Fruit fly (Drosophila melanogaster) whole organism, prepupa: ENCODE data around the gene CG4325.

Experiments
- Blimp-1 ChIP-seq: fragments of 200-800 bp; sonication (Bioruptor generic); optimal IDR thresholded peaks from 3 replicates; lab custom pipeline; 2017; ENCODE audit warnings: missing biosample characterization, missing genetic modification characterization, mild to moderate bottlenecking, moderate library complexity, missing genetic modification reagents
- CG10631 ChIP-seq: fragments of 200-800 bp; sonication (Bioruptor generic); optimal IDR thresholded peaks from 2 replicates; lab custom pipeline; 2016; ENCODE audit warnings: missing biosample characterization, missing genetic modification characterization
- CG10669 ChIP-seq: fragments of 200-800 bp; sonication (Bioruptor generic); optimal IDR thresholded peaks from 3 replicates; lab custom pipeline; 2018; ENCODE audit warnings: missing biosample characterization, mild to moderate bottlenecking, missing genetic modification characterization, moderate library complexity
- CG11762 ChIP-seq: fragments of 200-800 bp; sonication (Bioruptor generic); optimal IDR thresholded peaks from 3 replicates; lab custom pipeline; 2016; ENCODE audit warnings: missing biosample characterization, missing genetic modification characterization; ENCODE audit not compliant: insufficient read depth
- CG15336 ChIP-seq: fragments of 200-800 bp; sonication (Bioruptor generic); IDR thresholded peaks from 2 replicates; pipeline ENCODE4 v1.3.6; 2022; ENCODE audit warnings: missing biosample characterization, missing genetic modification characterization
- CG1621 ChIP-seq: fragments of 200-800 bp; sonication (Bioruptor generic); optimal IDR thresholded peaks from 3 replicates; lab custom pipeline; 2018; ENCODE audit warnings: missing biosample characterization, mild to moderate bottlenecking, missing genetic modification characterization
- CG16779 ChIP-seq: fragments of 200-800 bp; sonication (Bioruptor generic); optimal IDR thresholded peaks from 3 replicates; lab custom pipeline; 2017; ENCODE audit warnings: missing biosample characterization, mild to moderate bottlenecking, missing genetic modification characterization
- CG31627 ChIP-seq: fragments of 200-800 bp; sonication (Bioruptor generic); optimal IDR thresholded peaks from 3 replicates; lab custom pipeline; 2016; ENCODE audit warnings: missing biosample characterization, missing genetic modification characterization
- CG32006 ChIP-seq: fragments of 200-800 bp; sonication (Bioruptor generic); optimal IDR thresholded peaks from 3 replicates; lab custom pipeline; 2017; ENCODE audit warnings: missing biosample characterization, mild to moderate bottlenecking, missing genetic modification characterization
- CG34406 ChIP-seq: fragments of 200-800 bp; sonication (Bioruptor generic); optimal IDR thresholded peaks from 3 replicates; lab custom pipeline; 2016; ENCODE audit warnings: missing biosample characterization, missing genetic modification characterization
- CG3919 ChIP-seq: fragments of 200-800 bp; sonication (Bioruptor generic); optimal IDR thresholded peaks from 3 replicates; lab custom pipeline; 2016; ENCODE audit warnings: missing biosample characterization, missing genetic modification characterization
- CG6163 ChIP-seq: fragments of 200-800 bp; sonication (Bioruptor generic); IDR thresholded peaks from 3 replicates; pipeline ENCODE4 v1.3.6; 2022; ENCODE audit warnings: missing biosample characterization, missing genetic modification characterization
- CG6792 ChIP-seq: fragments of 200-800 bp; sonication (Bioruptor generic); optimal IDR thresholded peaks from 3 replicates; lab custom pipeline; 2016; ENCODE audit warnings: missing biosample characterization, missing genetic modification characterization
- CG6808 ChIP-seq: fragments of 200-800 bp; sonication (Bioruptor generic); optimal IDR thresholded peaks from 3 replicates; lab custom pipeline; 2017; ENCODE audit warnings: missing biosample characterization, missing genetic modification characterization, mild to moderate bottlenecking, moderate library complexity, missing genetic modification reagents
- CG6854 ChIP-seq: fragments of 200-800 bp; sonication (Bioruptor generic); optimal IDR thresholded peaks from 2 replicates; lab custom pipeline; 2017; ENCODE audit warnings: missing biosample characterization, mild to moderate bottlenecking, missing genetic modification characterization
- CG7368 ChIP-seq: fragments of 200-800 bp; sonication (Bioruptor generic); optimal IDR thresholded peaks from 3 replicates; lab custom pipeline; 2016; ENCODE audit warnings: missing biosample characterization, missing genetic modification characterization
- CG8119 ChIP-seq: fragments of 200-800 bp; sonication (Bioruptor generic); IDR thresholded peaks from 3 replicates; pipeline ENCODE4 v1.3.6; 2022; ENCODE audit warnings: missing biosample characterization, missing genetic modification characterization
- CG8632 ChIP-seq: fragments of 200-800 bp; sonication (Bioruptor generic); optimal IDR thresholded peaks from 3 replicates; lab custom pipeline; 2016; ENCODE audit warnings: missing biosample characterization, missing genetic modification characterization
- CG9139 ChIP-seq: fragments of 200-800 bp; sonication (Bioruptor generic); optimal IDR thresholded peaks from 3 replicates; lab custom pipeline; 2017; ENCODE audit warnings: missing biosample characterization, mild to moderate bottlenecking, missing genetic modification characterization
- Eip75B ChIP-seq: fragments of 200-800 bp; sonication (Bioruptor generic); optimal IDR thresholded peaks from 3 replicates; lab custom pipeline; 2016; ENCODE audit warnings: missing biosample characterization, missing genetic modification characterization
- Ets21C ChIP-seq: fragments of 200-800 bp; sonication (Bioruptor generic); optimal IDR thresholded peaks from 3 replicates; lab custom pipeline; 2016; ENCODE audit warnings: missing biosample characterization, missing genetic modification characterization
- Ets96B ChIP-seq: fragments of 200-800 bp; optimal IDR thresholded peaks from 2 replicates; lab custom pipeline; 2019; ENCODE audit warnings: missing biosample characterization, mild to moderate bottlenecking, missing genetic modification characterization, moderate library complexity
- Gug ChIP-seq: fragments of 200-800 bp; sonication (Bioruptor generic); IDR thresholded peaks from 2 replicates; pipeline ENCODE4 v1.3.6; 2022; ENCODE audit warnings: missing biosample characterization, missing genetic modification characterization
- Hr38 ChIP-seq: sonication (Bioruptor generic); optimal IDR thresholded peaks from 2 replicates; lab custom pipeline; 2016; ENCODE audit warnings: missing biosample characterization, missing genetic modification characterization
- Hr39 ChIP-seq: fragments of 200-800 bp; sonication (Bioruptor generic); optimal IDR thresholded peaks from 2 replicates; lab custom pipeline; 2016; ENCODE audit warnings: missing biosample characterization, missing genetic modification characterization
- Lpt ChIP-seq: fragments of 200-800 bp; sonication (Bioruptor generic); optimal IDR thresholded peaks from 3 replicates; lab custom pipeline; 2016; ENCODE audit warnings: missing biosample characterization, missing genetic modification characterization
- Met ChIP-seq: fragments of 200-800 bp; sonication (Bioruptor generic); optimal IDR thresholded peaks from 3 replicates; lab custom pipeline; 2016; ENCODE audit warnings: missing biosample characterization, missing genetic modification characterization
- OdsH ChIP-seq: fragments of 200-800 bp; sonication (Bioruptor generic); optimal IDR thresholded peaks from 3 replicates; lab custom pipeline; 2016; ENCODE audit warnings: missing biosample characterization, missing genetic modification characterization
- Smox ChIP-seq: fragments of 200-800 bp; sonication (Bioruptor generic); optimal IDR thresholded peaks from 3 replicates; lab custom pipeline; 2016; ENCODE audit warnings: missing biosample characterization, missing genetic modification characterization
- Sox14 ChIP-seq: fragments of 200-800 bp; sonication (Bioruptor generic); optimal IDR thresholded peaks from 3 replicates; lab custom pipeline; 2016; ENCODE audit warnings: missing biosample characterization, missing genetic modification characterization
- Sox15 ChIP-seq: fragments of 200-800 bp; sonication (Bioruptor generic); optimal IDR thresholded peaks from 3 replicates; lab custom pipeline; 2016; ENCODE audit warnings: missing biosample characterization, missing genetic modification characterization
- achi ChIP-seq: fragments of 200-800 bp; sonication (Bioruptor generic); optimal IDR thresholded peaks from 3 replicates; lab custom pipeline; 2016; ENCODE audit warnings: missing biosample characterization, missing genetic modification characterization
- acj6 ChIP-seq: fragments of 200-800 bp; sonication (Bioruptor generic); optimal IDR thresholded peaks from 3 replicates; lab custom pipeline; 2016; ENCODE audit warnings: missing biosample characterization, missing genetic modification characterization
- cyc ChIP-seq: fragments of 200-800 bp; sonication (Bioruptor generic); optimal IDR thresholded peaks from 3 replicates; lab custom pipeline; 2016; ENCODE audit warnings: missing biosample characterization, missing genetic modification characterization
- dac ChIP-seq: fragments of 200-800 bp; sonication (Bioruptor generic); optimal IDR thresholded peaks from 2 replicates; lab custom pipeline; 2017; ENCODE audit warnings: missing biosample characterization, mild to moderate bottlenecking, missing genetic modification characterization
- esn ChIP-seq: fragments of 200-800 bp; sonication (Bioruptor generic); optimal IDR thresholded peaks from 2 replicates; lab custom pipeline; 2016; ENCODE audit warnings: missing biosample characterization, mild to moderate bottlenecking, missing genetic modification characterization, moderate library complexity
- fd59A ChIP-seq: fragments of 200-800 bp; sonication (Bioruptor generic); optimal IDR thresholded peaks from 2 replicates; lab custom pipeline; 2017; ENCODE audit warnings: missing biosample characterization, mild to moderate bottlenecking, missing genetic modification characterization, missing genetic modification reagents
- fkh ChIP-seq: fragments of 200-800 bp; sonication (Bioruptor generic); optimal IDR thresholded peaks from 3 replicates; lab custom pipeline; 2017; ENCODE audit warnings: missing biosample characterization, mild to moderate bottlenecking, missing genetic modification characterization, moderate library complexity
- lz ChIP-seq: fragments of 200-800 bp; sonication (Bioruptor generic); optimal IDR thresholded peaks from 3 replicates; lab custom pipeline; 2016; ENCODE audit warnings: missing biosample characterization, missing genetic modification characterization
- net ChIP-seq: fragments of 200-800 bp; sonication (Bioruptor generic); optimal IDR thresholded peaks from 3 replicates; lab custom pipeline; 2016; ENCODE audit warnings: missing biosample characterization, missing genetic modification characterization
- pdm3 ChIP-seq: fragments of 200-800 bp; sonication (Bioruptor generic); optimal IDR thresholded peaks from 3 replicates; lab custom pipeline; 2016; ENCODE audit warnings: missing biosample characterization, missing genetic modification characterization
- salr ChIP-seq, 2 experiments: fragments of 200-800 bp; sonication (Bioruptor generic); optimal IDR thresholded peaks; 3 replicates each; lab custom pipeline; 2016 to 2018; ENCODE audit warnings: missing biosample characterization in 2 of 2, missing genetic modification characterization in 2 of 2, mild to moderate bottlenecking in 1 of 2
- spab ChIP-seq: fragments of 200-800 bp; sonication (Bioruptor generic); optimal IDR thresholded peaks from 2 replicates; lab custom pipeline; 2017; ENCODE audit warnings: missing biosample characterization, mild to moderate bottlenecking, missing genetic modification characterization, missing genetic modification reagents
- ss ChIP-seq, 2 experiments: fragments of 200-800 bp; sonication (Bioruptor generic); optimal IDR thresholded peaks; 2 replicates in 1 of 2; 3 replicates in 1 of 2; lab custom pipeline; 2017 to 2018; ENCODE audit warnings: mild to moderate bottlenecking in 2 of 2, missing biosample characterization in 2 of 2, missing genetic modification characterization in 2 of 2, moderate library complexity in 1 of 2
- svp ChIP-seq: fragments of 200-800 bp; sonication (Bioruptor generic); peaks from one replicate; lab custom pipeline; 2016; ENCODE audit warnings: missing biosample characterization, missing genetic modification characterization
- vri ChIP-seq: fragments of 200-800 bp; sonication (Bioruptor generic); optimal IDR thresholded peaks from 3 replicates; lab custom pipeline; 2016; ENCODE audit warnings: missing biosample characterization, mild to moderate bottlenecking, missing genetic modification characterization

The CG4325 gene

DNA sequence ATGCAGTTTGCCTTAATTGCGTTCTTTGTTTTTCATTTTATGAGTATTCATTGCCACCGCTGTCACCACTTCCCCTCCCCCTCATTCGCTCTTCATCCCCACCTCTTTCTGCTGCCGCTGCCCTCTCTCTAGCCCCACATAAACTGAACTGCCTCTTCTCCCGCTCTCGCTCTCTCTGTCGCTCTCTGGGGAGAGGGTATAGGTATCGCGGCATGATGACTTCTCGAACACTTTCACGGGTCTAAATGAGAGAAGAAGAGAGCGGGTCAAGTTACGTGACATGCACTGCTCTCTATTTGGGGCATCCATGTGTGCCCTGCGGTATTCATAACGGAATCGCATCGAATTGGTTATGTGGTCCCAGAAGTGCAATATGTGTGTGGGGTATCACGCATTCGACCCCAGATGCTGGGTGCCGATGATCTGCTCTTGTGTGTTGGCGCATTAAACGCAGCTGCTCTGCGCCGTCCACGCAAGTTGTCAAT lies 40.1 kb upstream of the CG4325 start (continued):
- TF ChIP-seq ss (GFP tag; optimal IDR thresholded peaks at IDR 0.05; lab: Kevin White, UChicago): peak; percentile 85 to 88
- TF ChIP-seq CG31627: peak; percentile 95
- peak; percentile 92 for TF ChIP-seq Smox (GFP tag; lab: Kevin White, UChicago)
- peak; percentile 93 for TF ChIP-seq CG10631 (GFP tag; lab: Kevin White, UChicago)
- TF ChIP-seq Sox14 (GFP tag; lab: Kevin White, UChicago): peak; percentile 97
- peak; percentile 93 for TF ChIP-seq Eip75B (GFP tag; lab: Kevin White, UChicago)
- TF ChIP-seq lz (GFP tag; lab: Kevin White, UChicago): peak; percentile 95
- peak; percentile 60 for TF ChIP-seq fkh (GFP tag; lab: Kevin White, UChicago)
- peak; percentile 93 for TF ChIP-seq acj6 (GFP tag; lab: Kevin White, UChicago)
- peak; percentile 64 for TF ChIP-seq Blimp-1 (GFP tag; lab: Kevin White, UChicago)
- TF ChIP-seq CG6808 (GFP tag; lab: Kevin White, UChicago): peak; percentile 82
- peak; percentile 92 for TF ChIP-seq net (GFP tag; lab: Kevin White, UChicago)
- TF ChIP-seq Hr38 (GFP tag; lab: Kevin White, UChicago): peak; percentile 21
- peak; percentile 80 for TF ChIP-seq spab (GFP tag; lab: Kevin White, UChicago)
- peak; percentile 80 for TF ChIP-seq CG6854
- peak; percentile 90 for TF ChIP-seq Sox15 (GFP tag; lab: Kevin White, UChicago)
- peak; percentile 91 for TF ChIP-seq CG34406 (GFP tag; lab: Kevin White, UChicago)
- TF ChIP-seq esn: peak; percentile 94
- TF ChIP-seq CG16779 (tag; lab: Kevin White, UChicago): peak; percentile 81
- TF ChIP-seq vri (GFP tag; lab: Kevin White, UChicago): peak; percentile 96
- peak; percentile 93 for TF ChIP-seq CG8119 (GFP tag; lab: Robert Waterston, UW)
- TF ChIP-seq Hr39 (GFP tag; lab: Kevin White, UChicago): peak; percentile 95
- peak; percentile 94 for TF ChIP-seq CG3919 (GFP tag; lab: Kevin White, UChicago)
- TF ChIP-seq OdsH: peak; percentile 94
- peak; percentile 95 for TF ChIP-seq Met (GFP tag; lab: Kevin White, UChicago)
- peak; percentile 88 for TF ChIP-seq dac (GFP tag; lab: Kevin White, UChicago)
- TF ChIP-seq CG11762 (GFP tag; lab: Kevin White, UChicago): peak; percentile 89
- peak; percentile 93 for TF ChIP-seq achi (GFP tag; lab: Kevin White, UChicago)
- peak; percentile 89 for TF ChIP-seq CG9139 (GFP tag; lab: Kevin White, UChicago)
- TF ChIP-seq Lpt (GFP tag; lab: Kevin White, UChicago): peak; percentile 91
- TF ChIP-seq cyc: peak; percentile 95

DNA sequence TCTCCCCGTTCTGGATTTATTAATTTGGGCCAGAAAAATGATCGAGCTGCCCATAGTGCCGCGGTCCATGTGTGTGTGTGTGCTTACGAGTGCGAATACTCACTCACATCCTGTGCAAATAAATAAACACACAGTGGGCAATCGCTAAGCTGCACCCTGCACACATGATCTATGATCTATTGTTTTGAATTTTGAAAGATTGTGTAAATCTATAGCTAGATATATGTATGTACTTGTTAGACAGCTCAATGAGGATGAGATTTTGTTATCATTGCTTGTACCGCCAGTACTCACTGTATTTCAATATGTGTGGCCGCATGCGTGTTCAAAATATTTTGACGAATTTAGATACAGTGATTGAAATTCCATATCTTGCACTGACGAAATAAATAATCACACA lies 39.5 kb upstream of the CG4325 start:
- TF ChIP-seq ss (GFP tag; optimal IDR thresholded peaks at IDR 0.05; lab: Kevin White, UChicago) (peak; percentile 71 to 88), CG16779 (tag; lab: Kevin White, UChicago) (peak; percentile 78), Eip75B (GFP tag; lab: Kevin White, UChicago) (peak; percentile 83), Lpt (GFP tag; lab: Kevin White, UChicago) (peak; percentile 85), vri (GFP tag; lab: Kevin White, UChicago) (peak; percentile 80), CG10669 (GFP tag; lab: Kevin White, UChicago) (peak; percentile 90), CG10631 (GFP tag; lab: Kevin White, UChicago) (peak; percentile 81), CG34406 (GFP tag; lab: Kevin White, UChicago) (peak; percentile 74), Gug (GFP tag; lab: Robert Waterston, UW) (peak; percentile 89), svp (GFP tag; lab: Kevin White, UChicago) (peak; percentile 90), net (GFP tag; lab: Kevin White, UChicago) (peak; percentile 87), Ets21C (GFP tag; lab: Kevin White, UChicago) (peak; percentile 85), pdm3 (peak; percentile 90), CG8632 (GFP tag; lab: Kevin White, UChicago) (peak; percentile 75), CG15336 (peak; percentile 92), Smox (GFP tag; lab: Kevin White, UChicago) (peak; percentile 80), dac (GFP tag; lab: Kevin White, UChicago) (peak; percentile 85), Sox15 (GFP tag; lab: Kevin White, UChicago) (peak; percentile 83), lz (GFP tag; lab: Kevin White, UChicago) (peak; percentile 86), acj6 (GFP tag; lab: Kevin White, UChicago) (peak; percentile 87), salr (GFP tag; optimal IDR thresholded peaks at IDR 0.05; lab: Kevin White, UChicago) (peak; percentile 61 to 83), CG1621 (tag; lab: Kevin White, UChicago) (peak; percentile 86), CG7368 (peak; percentile 82), CG3919 (GFP tag; lab: Kevin White, UChicago) (peak; percentile 86), esn (peak; percentile 84), CG31627 (peak; percentile 92), Blimp-1 (GFP tag; lab: Kevin White, UChicago) (peak; percentile 21), CG6163 (peak; percentile 94), Sox14 (GFP tag; lab: Kevin White, UChicago) (peak; percentile 81), Ets96B (tag; lab: Kevin White, UChicago) (peak; percentile 89), fd59A (GFP tag; lab: Kevin White, UChicago) (peak; percentile 83), CG6792 (GFP tag; lab: Kevin White, UChicago) (peak; percentile 83), CG32006 (GFP tag; lab: Kevin White, UChicago) (peak; percentile 91), CG11762 (GFP tag; lab: Kevin White, UChicago) (peak; percentile 83)
